Worm (Caenorhabditis elegans) whole organism, dauer: Measurements from ENCODE around the gene srh-23.

Source experiments
- unc-62 ChIP-seq: sonication (generic microtip); optimal IDR thresholded peaks from 2 replicates; lab custom pipeline; 2017; ENCODE audit warnings: missing biosample characterization, missing genetic modification reagents, missing genetic modification characterization

srh-23 gene

DNA sequence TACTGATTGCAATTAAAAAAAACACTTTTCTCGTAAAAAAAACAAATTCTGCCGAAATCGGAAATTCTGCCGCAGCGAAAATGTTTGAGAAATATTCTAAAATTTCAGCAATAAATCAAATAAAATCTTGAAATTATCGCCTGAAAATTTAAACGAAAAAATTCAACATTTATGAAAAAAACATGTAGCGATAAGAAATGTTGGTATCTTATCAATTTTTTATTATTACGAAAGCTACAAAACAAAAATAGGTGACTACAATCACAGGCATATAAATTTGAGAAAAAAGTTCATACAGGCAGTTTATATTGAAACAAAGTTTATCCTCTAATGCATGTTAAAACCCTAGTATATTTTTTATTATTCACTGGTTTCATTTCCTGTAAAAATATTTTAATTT is 14.9 kb upstream of the srh-23 start, which contains the start of gene ugt-14:
ugt-14 (plus strand) TSS at position 301 of the 400 bp plus-strand sequence.
- no peak for TF ChIP-seq unc-62

DNA sequence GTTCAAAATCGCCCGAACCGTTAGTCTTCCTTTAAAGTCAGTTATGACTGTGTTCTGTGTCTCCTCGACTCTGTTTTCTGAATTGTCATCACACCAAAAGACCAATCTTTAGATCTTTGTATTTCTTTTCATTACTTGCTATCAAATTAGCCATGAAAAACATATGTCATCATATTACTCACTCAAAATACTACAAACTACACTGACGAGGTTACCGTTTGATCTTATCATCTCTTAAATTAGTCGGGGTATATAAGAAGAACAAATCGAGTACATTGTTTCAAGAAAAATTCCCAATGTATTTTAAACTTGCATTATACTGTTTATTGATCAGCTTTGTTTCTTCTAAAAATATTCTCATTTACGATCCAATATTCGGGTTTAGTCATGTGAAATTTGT is 12.3 kb upstream of the srh-23 start, which contains the start of gene ugt-13:
ugt-13 (plus strand) TSS at position 294 of the 400 bp plus-strand sequence.
- no peak for TF ChIP-seq unc-62

DNA sequence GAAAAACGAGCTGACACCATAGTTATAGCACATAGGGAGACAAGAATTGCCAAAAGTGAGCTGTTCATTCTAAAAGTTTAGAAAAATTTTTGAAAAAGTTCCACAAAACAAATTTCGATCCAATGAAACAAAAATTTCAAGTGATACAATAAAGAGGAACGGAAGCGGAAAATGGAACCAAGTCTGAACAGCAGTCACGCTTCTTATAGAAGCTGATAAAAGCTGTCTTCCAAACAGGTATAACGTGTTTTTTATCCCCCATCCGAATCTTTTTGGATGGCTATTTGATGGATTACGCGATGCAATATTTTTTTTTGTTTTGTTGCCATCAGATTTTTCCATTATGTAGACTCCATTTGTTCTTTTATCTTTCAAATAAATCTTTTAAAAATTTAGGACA is 8.6 kb upstream of the srh-23 start, which contains the start of gene H23N18.5:
H23N18.5 (minus strand) TSS at position 69 of the 400 bp plus-strand sequence.
- TF ChIP-seq unc-62 = no peak

DNA sequence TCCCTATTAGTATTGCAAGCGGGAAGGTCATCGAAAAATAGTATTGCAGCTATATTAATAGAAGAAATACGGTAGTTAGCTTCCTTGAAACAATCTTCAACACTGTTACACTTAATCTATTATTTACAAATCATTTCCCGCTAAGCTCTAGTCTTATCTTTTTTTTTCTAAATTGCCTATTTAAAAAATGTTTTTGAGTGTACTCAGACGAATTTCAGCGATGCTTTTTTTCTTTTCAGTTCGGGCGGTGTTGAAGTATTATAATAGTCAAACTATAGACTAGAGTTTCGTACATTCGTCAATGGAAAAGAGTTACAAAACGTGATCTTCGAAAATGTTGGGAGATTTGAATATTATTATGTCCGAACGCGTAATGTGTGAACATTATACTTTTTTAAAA is 7.0 kb upstream of the srh-23 start:
- no peak for TF ChIP-seq unc-62

DNA sequence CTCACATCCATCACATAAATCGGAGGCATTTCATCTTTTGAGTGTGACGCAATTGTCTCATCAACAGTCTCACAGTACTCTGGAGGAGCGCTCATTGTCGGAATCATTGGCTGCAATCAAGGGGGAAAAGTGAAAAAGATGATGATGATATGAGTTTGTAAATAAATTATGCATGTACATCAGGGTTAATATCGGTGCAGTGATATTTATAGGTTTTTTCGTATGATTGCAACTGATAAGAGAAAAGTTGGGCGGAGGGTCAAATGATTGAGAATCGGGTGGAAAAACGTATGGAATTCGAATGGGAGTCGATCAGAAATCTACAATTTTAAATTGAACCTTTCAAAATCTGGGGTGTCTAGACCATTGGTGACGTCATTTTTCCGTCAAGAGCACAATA is 6.0 kb upstream of the srh-23 start, which contains the start of gene H23N18.6:
H23N18.6 (minus strand) TSS at position 201 of the 400 bp plus-strand sequence.
- no peak for TF ChIP-seq unc-62

DNA sequence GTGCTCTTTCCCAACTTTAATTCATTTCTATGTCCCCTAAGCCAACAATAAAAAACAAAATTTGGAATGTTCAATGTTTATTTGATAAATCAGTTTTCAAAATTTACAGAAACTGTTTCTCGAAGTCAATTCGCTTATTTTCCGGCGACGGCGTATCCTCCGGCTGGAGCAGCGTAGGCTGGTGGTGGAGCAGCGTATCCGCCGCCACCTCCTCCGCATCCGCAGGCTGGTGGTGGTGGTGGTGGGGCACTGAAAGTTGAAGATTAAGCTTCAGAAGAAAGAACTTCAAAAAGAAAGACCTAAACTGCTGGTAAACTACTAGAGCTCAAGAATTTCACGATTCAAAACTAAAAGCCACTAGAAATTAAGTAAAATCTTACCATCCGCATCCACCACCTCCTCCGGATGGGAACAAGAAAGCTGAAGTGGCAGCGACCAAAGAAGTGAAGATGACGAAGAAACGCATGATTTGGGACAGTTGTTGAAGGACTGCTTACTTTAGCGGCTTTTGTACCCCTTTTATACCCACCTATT is 2.7 kb upstream of the srh-23 start, which contains the start of gene C02E7.7:
C02E7.7 (minus strand) TSS at position 484 of the 534 bp plus-strand sequence.
- no peak for TF ChIP-seq unc-62

DNA sequence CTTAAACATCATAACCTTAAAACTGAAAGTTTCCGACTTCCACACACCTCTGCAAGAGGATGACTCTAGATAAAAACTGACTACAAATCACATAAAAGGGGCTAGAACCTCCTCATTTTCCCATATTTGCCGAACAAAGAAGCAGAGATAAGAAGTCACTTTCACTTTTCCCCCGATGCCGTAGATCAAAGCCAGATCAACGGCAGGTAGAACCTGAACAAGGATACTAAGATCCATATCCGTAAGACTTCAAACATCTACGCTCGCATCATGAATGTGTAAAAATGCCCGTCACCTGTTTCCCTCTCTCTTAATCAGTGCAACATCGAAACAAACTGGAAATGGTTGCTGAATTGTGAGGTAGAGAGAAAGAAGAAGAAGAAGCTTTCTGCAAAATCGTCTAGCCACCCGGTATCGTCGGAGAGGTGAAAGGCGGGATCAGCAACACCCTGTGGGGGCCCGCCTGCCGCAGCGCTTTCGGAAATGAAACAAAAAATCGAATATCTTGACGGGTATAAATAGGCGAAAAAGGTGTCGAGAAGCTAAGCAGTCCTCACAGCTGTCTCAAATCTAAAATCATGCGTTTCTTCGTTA is 2.1 kb upstream of the srh-23 start, which contains the start of gene C02E7.6:
C02E7.6 (plus strand) TSS at position 544 of the 594 bp plus-strand sequence.
- TF ChIP-seq unc-62 = no peak

DNA sequence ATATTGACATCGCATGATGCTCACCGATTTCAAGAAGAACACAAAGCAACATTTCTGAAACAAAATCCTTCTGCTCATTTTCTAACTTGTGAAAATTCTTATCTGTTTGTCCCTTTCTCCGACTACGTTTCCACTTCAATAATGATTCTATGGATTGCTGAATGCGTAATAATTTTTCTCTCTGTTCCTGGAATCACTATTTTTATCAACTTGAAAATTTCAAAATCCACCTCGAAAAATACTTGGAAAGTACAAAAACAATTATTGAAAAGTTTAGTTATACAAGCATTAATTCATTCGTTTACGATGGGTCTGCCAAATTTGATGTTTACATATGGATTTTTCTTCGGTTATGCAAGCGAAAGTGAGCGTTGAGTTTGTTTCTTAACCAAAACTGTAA is 1.1 kb downstream of the srh-23 start, which contains the start of gene srh-22:
srh-22 (plus strand) TSS at position 301 of the 400 bp plus-strand sequence.
- TF ChIP-seq unc-62 = no peak

DNA sequence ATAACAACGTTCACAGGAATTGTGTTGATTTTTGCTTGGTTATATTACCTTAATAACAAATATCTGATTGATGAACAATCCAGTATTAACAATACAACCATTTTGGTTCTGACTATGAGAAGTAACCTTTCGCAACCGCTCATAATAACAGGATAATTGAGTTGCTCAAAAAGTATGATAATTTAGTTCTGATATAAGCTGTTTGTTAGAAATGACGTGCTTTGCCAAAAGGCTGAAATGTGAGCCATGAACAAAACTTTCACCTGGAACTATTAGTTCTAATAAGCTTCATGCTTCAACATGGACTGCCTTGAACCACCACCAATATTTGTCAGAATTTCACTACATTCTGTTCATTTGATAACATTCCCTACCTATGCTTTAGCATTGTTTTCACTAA is 3.7 kb downstream of the srh-23 start, which contains the start of gene srh-20:
srh-20 (plus strand) TSS at position 301 of the 400 bp plus-strand sequence.
- TF ChIP-seq unc-62 = no peak

DNA sequence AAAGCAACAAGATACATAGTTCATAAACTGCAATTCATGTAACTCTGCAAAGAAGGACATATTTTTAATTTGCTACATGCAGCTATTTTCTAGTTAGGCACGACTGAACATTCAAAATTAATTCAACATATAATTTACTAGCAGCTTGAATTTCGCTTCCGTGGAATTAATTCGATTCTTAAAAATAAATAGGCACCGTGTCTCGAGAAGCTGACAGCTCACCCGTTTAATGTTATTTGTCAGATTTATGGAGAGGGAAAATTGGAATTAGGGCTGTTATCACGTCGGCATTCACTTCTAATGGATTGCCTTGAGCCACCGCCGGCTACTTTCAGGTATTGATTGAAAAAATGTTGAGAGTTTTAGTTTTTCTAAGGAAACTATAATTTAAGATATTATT is 5.5 kb downstream of the srh-23 start, which contains the start of gene srh-21:
srh-21 (plus strand) TSS at position 301 of the 400 bp plus-strand sequence.
- TF ChIP-seq unc-62 = no peak

DNA sequence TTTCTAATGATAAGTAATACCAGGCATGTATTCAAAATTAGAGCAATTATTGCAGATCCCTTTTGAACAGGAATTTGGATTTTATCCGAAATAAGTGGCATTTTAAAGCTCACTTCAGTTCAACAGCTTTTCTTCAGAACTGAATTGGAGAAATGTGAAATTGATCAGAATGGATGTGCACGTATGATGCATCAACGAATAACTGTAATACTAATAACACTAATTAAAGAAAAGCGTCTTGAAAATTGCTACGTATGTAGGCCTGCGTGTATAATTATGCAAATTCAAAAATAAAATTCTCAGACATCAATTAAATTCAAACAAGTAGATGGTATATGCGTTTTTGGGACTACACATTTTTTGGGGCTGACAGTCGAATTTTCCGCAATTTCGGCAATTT is 8.9 kb downstream of the srh-23 start, which contains the start of gene str-205:
str-205 (minus strand) TSS at position 101 of the 400 bp plus-strand sequence.
- TF ChIP-seq unc-62 = no peak

DNA sequence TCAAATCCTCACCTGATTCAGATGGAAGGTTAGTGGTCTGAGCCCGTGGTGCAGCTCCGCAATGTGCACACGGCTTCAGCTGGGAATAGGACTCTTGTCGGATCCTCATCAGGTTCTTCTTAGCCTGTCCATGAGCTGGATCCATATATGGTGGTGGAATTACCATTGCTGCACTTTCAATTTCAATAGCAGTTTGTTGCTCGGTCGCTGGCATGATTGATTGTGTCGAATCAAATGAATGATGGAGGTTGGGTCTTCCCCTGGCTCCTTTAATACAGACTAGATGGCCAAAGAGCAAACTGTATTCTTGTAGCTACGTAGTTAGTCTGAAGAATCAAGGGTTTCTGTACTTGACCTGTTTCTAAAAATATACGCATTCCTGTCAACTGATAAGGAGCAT is 11.9 kb downstream of the srh-23 start, which contains the start of gene C02E7.10:
C02E7.10 (minus strand) TSS at position 232 of the 400 bp plus-strand sequence.
- no peak for TF ChIP-seq unc-62

DNA sequence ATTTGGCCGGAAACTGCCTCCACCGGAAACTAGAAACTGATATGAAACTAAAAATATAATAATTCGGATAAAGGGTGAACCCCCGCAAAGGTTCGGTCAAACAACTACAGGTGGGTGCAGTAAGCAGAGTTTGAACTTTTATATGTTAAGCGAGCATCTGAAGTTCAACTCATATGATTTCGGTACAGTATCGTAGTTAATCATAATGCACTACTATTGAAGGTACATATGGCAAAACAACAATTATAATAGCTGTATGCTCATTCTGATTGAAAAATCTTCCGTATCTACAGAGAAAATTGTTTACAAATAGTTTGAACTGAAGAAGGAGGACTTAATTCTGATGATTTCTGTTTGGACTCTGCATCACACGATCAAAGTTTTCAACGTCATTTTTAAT is 12.4 kb downstream of the srh-23 start:
- TF ChIP-seq unc-62 = no peak

DNA sequence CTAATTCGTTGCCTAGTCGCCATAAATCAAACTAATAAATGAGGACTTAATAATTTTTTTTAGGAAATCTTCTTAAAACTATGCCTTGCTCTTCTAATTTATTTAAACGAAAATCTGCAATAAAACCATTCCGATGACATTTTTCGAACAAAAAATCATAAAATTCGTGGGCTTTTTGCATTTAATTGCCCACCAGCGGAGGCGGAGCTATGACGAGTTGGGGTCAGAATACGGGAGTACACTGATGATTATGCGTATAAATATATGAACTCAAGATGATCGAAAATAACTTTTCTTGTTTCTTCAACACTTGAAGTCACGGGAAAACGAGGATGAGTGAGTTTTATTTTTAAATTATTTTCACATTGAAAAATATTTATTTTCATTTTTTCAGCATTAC is 13.5 kb downstream of the srh-23 start, which contains the start of gene catp-2:
catp-2 (plus strand) TSS at position 301 of the 400 bp plus-strand sequence.
- TF ChIP-seq unc-62 = no peak

DNA sequence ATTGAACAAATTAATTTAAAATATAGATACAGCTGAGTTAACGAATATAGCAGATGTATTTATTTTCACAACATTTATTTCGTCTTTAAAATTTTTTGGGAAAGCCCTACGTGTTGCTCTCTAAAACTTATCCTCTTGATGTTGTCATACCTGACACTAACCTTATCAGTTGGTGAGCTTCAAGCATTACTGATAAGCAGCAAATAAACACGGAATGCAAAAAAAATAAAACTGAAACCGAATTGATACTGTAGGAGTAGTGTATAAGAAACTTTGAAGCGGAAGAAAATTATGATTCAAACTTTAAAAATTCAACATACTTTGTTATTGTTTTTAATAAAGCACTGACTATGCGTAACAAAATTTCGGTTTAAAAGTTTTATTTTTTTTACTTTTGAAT is 14.2 kb downstream of the srh-23 start:
- TF ChIP-seq unc-62 = no peak

DNA sequence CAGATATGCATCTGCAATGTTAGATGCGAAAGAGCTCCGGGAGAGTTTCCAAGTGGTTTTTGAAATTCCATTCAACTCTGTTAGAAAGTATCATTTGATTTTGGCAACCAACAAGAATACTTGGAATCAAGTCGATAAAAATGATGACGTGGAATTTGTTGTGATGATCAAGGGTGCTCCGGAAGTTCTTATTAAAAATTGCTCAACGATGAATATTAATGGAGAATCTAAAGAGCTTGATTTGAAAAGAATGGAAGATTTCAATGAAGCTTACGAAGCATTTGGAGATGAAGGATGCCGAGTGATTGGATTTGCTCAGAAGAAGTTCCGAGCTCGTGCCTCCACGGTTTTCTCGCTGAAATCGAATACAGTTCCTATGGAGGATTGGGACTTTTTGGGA is 16.4 kb downstream of the srh-23 start:
- TF ChIP-seq unc-62 = no peak

DNA sequence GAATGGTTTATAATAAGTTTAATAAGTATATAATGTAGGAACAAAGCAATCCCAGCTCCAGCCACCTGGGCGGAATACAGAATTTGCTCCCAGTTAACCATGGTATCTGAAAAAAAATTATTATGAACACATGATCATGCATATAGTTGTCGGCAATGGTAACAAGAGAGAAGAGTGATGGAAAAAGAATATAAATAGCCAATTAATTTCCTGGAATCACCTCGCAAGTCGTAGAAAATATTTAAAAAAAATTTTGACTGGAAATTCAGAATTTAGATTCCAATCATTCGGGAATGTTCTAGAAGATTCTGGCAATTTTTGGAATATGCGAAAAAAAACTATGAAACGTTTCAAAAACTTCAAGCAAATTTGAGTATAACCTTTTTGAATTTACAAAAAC is 23.3 kb downstream of the srh-23 start, which contains the start of gene str-211:
str-211 (minus strand) TSS at position 101 of the 400 bp plus-strand sequence.
- no peak for TF ChIP-seq unc-62
